Fruit fly (Drosophila melanogaster): ENCODE measurements around the gene Papss.

DNA sequence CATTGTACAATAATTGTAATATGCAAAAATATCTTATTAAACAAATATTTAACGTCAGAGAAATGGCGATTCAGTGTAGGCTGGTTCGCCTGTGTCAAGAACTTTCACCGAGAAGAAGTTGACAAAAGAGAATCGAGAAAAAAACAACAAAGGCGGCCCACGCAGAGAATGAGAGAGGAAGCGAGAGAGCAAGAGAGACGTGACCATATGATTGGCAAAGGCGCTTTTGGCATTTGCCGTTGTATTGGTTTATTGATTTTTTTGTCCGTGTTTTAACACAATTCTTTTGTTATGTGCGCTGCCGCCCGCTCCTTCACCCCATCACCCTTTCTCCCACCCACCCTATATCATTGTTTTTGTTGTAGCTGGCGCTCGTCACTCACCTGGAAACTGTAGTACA lies 11.9 kb upstream of the Papss start:
- peak; percentile 9 for TF ChIP-seq lz (GFP tag; optimal IDR thresholded peaks at IDR 0.05)
- TF ChIP-seq CG3919 (GFP tag; optimal IDR thresholded peaks at IDR 0.05), result no peak
- peak; percentile 22; the same call in 1 of the 3 replicates for TF ChIP-seq CG8119 (GFP tag; IDR thresholded peaks at IDR 0.05)
- no peak for TF ChIP-seq Ets96B (tag; optimal IDR thresholded peaks at IDR 0.05)
- peak; percentile 71 for TF ChIP-seq Sox14 (GFP tag; optimal IDR thresholded peaks at IDR 0.05)

Measured in whole organism, prepupa.